Fruit fly (Drosophila melanogaster): ENCODE measurements around the gene CG42832.
A peak's percentile ranks its signal among the peaks of the same experiment; 100 is the strongest.

The CG42832 gene

dm6 chr3L:11648410-11648809 lies 38.5 kb downstream of the CG42832 start, which contains the start of the genes RIOK1 and Polr3H (continued):
- TF ChIP-seq cas (GFP tag; IDR thresholded peaks at IDR 0.05) (0 out of 2 replicates have a peak, but pooled peaks have one; percentile 31), CG14014 (GFP tag; IDR thresholded peaks at IDR 0.05) (peak; percentile 68), sim (GFP tag; IDR thresholded peaks at IDR 0.05) (no peak), CG8944 (GFP tag; optimal IDR thresholded peaks at IDR 0.05) (peak; percentile 74), Nf-YB (GFP tag; optimal IDR thresholded peaks at IDR 0.05) (no peak), fru (optimal IDR thresholded peaks at IDR 0.05) (no peak), wek (GFP tag; optimal IDR thresholded peaks at IDR 0.05) (peak; percentile 94), Hand (GFP tag; optimal IDR thresholded peaks at IDR 0.05) (no peak), CG31388 (GFP tag; optimal IDR thresholded peaks at IDR 0.05) (peak; percentile 54), CG12942 (GFP tag; optimal IDR thresholded peaks at IDR 0.05) (peak; percentile 75), CG1647 (GFP tag; optimal IDR thresholded peaks at IDR 0.05) (peak; percentile 43), CG2712 (tag; optimal IDR thresholded peaks at IDR 0.05) (no peak), CG9609 (GFP tag; optimal IDR thresholded peaks at IDR 0.05) (peak; percentile 76), twi (tag; optimal IDR thresholded peaks at IDR 0.05) (no peak), emc (GFP tag; optimal IDR thresholded peaks at IDR 0.05) (no peak), CG13123 (GFP tag; optimal IDR thresholded peaks at IDR 0.05) (peak; percentile 65), dmrt99B (tag; optimal IDR thresholded peaks at IDR 0.05) (no peak), Ada2b (GFP tag; IDR thresholded peaks at IDR 0.05) (peak; percentile 60), zen (tag; optimal IDR thresholded peaks at IDR 0.05) (peak; percentile 35), lilli (GFP tag; optimal IDR thresholded peaks at IDR 0.05) (peak; percentile 85), CG7963 (GFP tag; IDR thresholded peaks at IDR 0.05; ENCODE audit: partially characterized antibody) (no peak), CG4820 (GFP tag; optimal IDR thresholded peaks at IDR 0.05) (peak; percentile 71), Deaf1 (tag; optimal IDR thresholded peaks at IDR 0.05) (no peak), Abd-B (GFP tag; optimal IDR thresholded peaks at IDR 0.05) (no peak), zf30C (GFP tag; optimal IDR thresholded peaks at IDR 0.05) (no peak), ase (GFP tag; IDR thresholded peaks at IDR 0.05) (peak; percentile 39; the same call in 1 of the 3 replicates), unc-4 (GFP tag; IDR thresholded peaks at IDR 0.05; ENCODE audit: partially characterized antibody) (no peak; the same call in 1 of the 2 replicates), Ets97D (GFP tag; optimal IDR thresholded peaks at IDR 0.05) (peak; percentile 62), CG11093 (GFP tag; IDR thresholded peaks at IDR 0.05) (0 out of 3 replicates have a peak, but pooled peaks have one; percentile 7), CG14441 (GFP tag; IDR thresholded peaks at IDR 0.05) (0 out of 2 replicates have a peak, but pooled peaks have one; percentile 69), CG12071 (GFP tag; optimal IDR thresholded peaks at IDR 0.05) (no peak), gce (GFP tag; IDR thresholded peaks at IDR 0.05) (no peak), crol (GFP tag; IDR thresholded peaks at IDR 0.05) (no peak), HLH4C (GFP tag; IDR thresholded peaks at IDR 0.05; ENCODE audit: partially characterized antibody) (no peak), C15 (GFP tag; IDR thresholded peaks at IDR 0.05) (no peak), trem (tag; optimal IDR thresholded peaks at IDR 0.05) (peak; percentile 70), Six4 (GFP tag; optimal IDR thresholded peaks at IDR 0.05) (peak; percentile 36), MESR4 (GFP tag; optimal IDR thresholded peaks at IDR 0.05) (peak; percentile 15), Bgb (GFP tag; IDR thresholded peaks at IDR 0.05; ENCODE audit: partially characterized antibody) (no peak), Usf (GFP tag; optimal IDR thresholded peaks at IDR 0.05) (no peak), Gsc (GFP tag; IDR thresholded peaks at IDR 0.05) (no peak), CG13624 (GFP tag; optimal IDR thresholded peaks at IDR 0.05) (peak; percentile 80), Bdp1 (GFP tag; optimal IDR thresholded peaks at IDR 0.05) (peak; percentile 49), Doc2 (GFP tag; IDR thresholded peaks at IDR 0.05) (no peak), nmo (GFP tag; optimal IDR thresholded peaks at IDR 0.05) (peak; percentile 78), chm (GFP tag; IDR thresholded peaks at IDR 0.05) (no peak), CG11085 (GFP tag; IDR thresholded peaks at IDR 0.05) (no peak), CG15073 (GFP tag; optimal IDR thresholded peaks at IDR 0.05) (no peak), Sin3A (optimal IDR thresholded peaks at IDR 0.05) (peak; percentile 73), CG10321 (GFP tag; IDR thresholded peaks at IDR 0.05) (no peak), yki (optimal IDR thresholded peaks at IDR 0.05) (no peak), ind (GFP tag; optimal IDR thresholded peaks at IDR 0.05) (peak; percentile 76), CG12769 (tag; optimal IDR thresholded peaks at IDR 0.05) (no peak)

Measured in whole organism, embryonic.